Worm (Caenorhabditis elegans) whole organism, young adult: ENCODE data around the gene F20D6.8.

ENCODE experiments used
- B0261.1 ChIP-seq: sonication (generic microtip); optimal IDR thresholded peaks from 2 replicates; lab custom pipeline; 2016; ENCODE audit warnings: mild to moderate bottlenecking, missing genetic modification characterization, moderate library complexity, missing compliant biosample characterization
- B0336.3 ChIP-seq: fragments of 200-800 bp; sonication (Bioruptor generic); IDR thresholded peaks from 2 replicates; pipeline ENCODE4 v1.3.6; 2022; ENCODE audit warnings: missing genetic modification characterization, missing compliant biosample characterization
- D2030.7 ChIP-seq: fragments of 200-800 bp; sonication (Bioruptor generic); IDR thresholded peaks from 2 replicates; pipeline ENCODE4 v1.3.6; 2022; ENCODE audit warnings: missing genetic modification reagents, missing genetic modification characterization, missing compliant biosample characterization
- F10E7.11 ChIP-seq: sonication (generic microtip); optimal IDR thresholded peaks from 2 replicates; lab custom pipeline; 2017; ENCODE audit warnings: mild to moderate bottlenecking, missing genetic modification characterization, moderate library complexity, missing compliant biosample characterization
- F23B12.7 ChIP-seq: sonication (generic microtip); optimal IDR thresholded peaks from 2 replicates; lab custom pipeline; 2017; ENCODE audit warnings: missing genetic modification characterization, mild to moderate bottlenecking, missing compliant biosample characterization, antibody characterized with exemption, moderate library complexity; ENCODE audit not compliant: insufficient read depth
- F33H1.4 ChIP-seq: fragments of 200-800 bp; sonication (Bioruptor generic); IDR thresholded peaks from 2 replicates; pipeline ENCODE4 v1.3.6; 2022; ENCODE audit warnings: missing genetic modification reagents, missing genetic modification characterization, missing compliant biosample characterization
- F49E8.2 ChIP-seq: sonication (generic microtip); optimal IDR thresholded peaks from 3 replicates; lab custom pipeline; 2017; ENCODE audit warnings: missing genetic modification characterization, mild to moderate bottlenecking, missing compliant biosample characterization, antibody characterized with exemption, moderate library complexity; ENCODE audit not compliant: insufficient read depth
- F55B11.4 ChIP-seq: sonication (generic microtip); optimal IDR thresholded peaks from 2 replicates; lab custom pipeline; 2016; ENCODE audit warnings: missing compliant biosample characterization, missing genetic modification characterization, borderline replicate concordance; ENCODE audit not compliant: insufficient read depth
- K12H6.12 ChIP-seq: fragments of 200-800 bp; sonication (Bioruptor generic); optimal IDR thresholded peaks from 2 replicates; lab custom pipeline; 2018; ENCODE audit warnings: mild to moderate bottlenecking, missing genetic modification characterization, missing compliant biosample characterization
- T26A5.8 ChIP-seq: sonication (generic microtip); optimal IDR thresholded peaks from 2 replicates; lab custom pipeline; 2016; ENCODE audit warnings: missing genetic modification characterization, missing compliant biosample characterization
- Y95B8A.8 ChIP-seq: fragments of 200-800 bp; sonication (Bioruptor generic); IDR thresholded peaks from 2 replicates; pipeline ENCODE4 v1.3.6; 2022; ENCODE audit warnings: missing genetic modification reagents, missing genetic modification characterization, missing compliant biosample characterization
- ama-1 ChIP-seq, 3 experiments: fragments of 150-350 bp in 1 of 3; sonication (generic microtip) in 2 of 3; optimal IDR thresholded peaks; 2 replicates each; lab custom pipeline; 2014 to 2018; ENCODE audit warnings: missing biosample characterization in 2 of 3, missing genetic modification characterization in 2 of 3, missing genetic modification reagents in 2 of 3
- atf-7 ChIP-seq: sonication (generic microtip); optimal IDR thresholded peaks from 2 replicates; lab custom pipeline; 2017; ENCODE audit warnings: mild to moderate bottlenecking, missing genetic modification characterization, missing compliant biosample characterization
- attf-5 ChIP-seq: fragments of 200-800 bp; sonication (Bioruptor generic); optimal IDR thresholded peaks from 2 replicates; lab custom pipeline; 2018; ENCODE audit warnings: mild to moderate bottlenecking, missing genetic modification characterization, missing compliant biosample characterization
- bed-2 ChIP-seq: fragments of 200-800 bp; sonication (Bioruptor generic); IDR thresholded peaks from 2 replicates; pipeline ENCODE4 v1.3.6; 2022; ENCODE audit warnings: missing genetic modification reagents, missing genetic modification characterization, missing compliant biosample characterization
- cebp-1 ChIP-seq, 2 experiments: fragments of 200-800 bp in 1 of 2; sonication (Bioruptor generic) in 1 of 2; sonication (generic microtip) in 1 of 2; IDR thresholded peaks in 1 of 2; optimal IDR thresholded peaks in 1 of 2; 2 replicates each; pipeline versions ENCODE4 v1.3.6 to Lab custom; 2017 to 2022; ENCODE audit warnings: missing compliant biosample characterization in 2 of 2, missing genetic modification characterization in 2 of 2, mild to moderate bottlenecking in 1 of 2, missing genetic modification reagents in 1 of 2, moderate library complexity in 1 of 2
- ceh-27 ChIP-seq: fragments of 200-800 bp; sonication (Bioruptor generic); optimal IDR thresholded peaks from 2 replicates; lab custom pipeline; 2018; ENCODE audit warnings: mild to moderate bottlenecking, missing genetic modification characterization, moderate library complexity, missing compliant biosample characterization
- ceh-40 ChIP-seq: fragments of 200-800 bp; sonication (Bioruptor generic); IDR thresholded peaks from 2 replicates; pipeline ENCODE4 v1.3.6; 2022; ENCODE audit warnings: missing genetic modification characterization, missing compliant biosample characterization
- ceh-79 ChIP-seq: sonication (generic microtip); optimal IDR thresholded peaks from 2 replicates; lab custom pipeline; 2017; ENCODE audit warnings: mild to moderate bottlenecking, missing genetic modification characterization, missing compliant biosample characterization
- die-1 ChIP-seq: sonication (generic microtip); optimal IDR thresholded peaks from 2 replicates; lab custom pipeline; 2016; ENCODE audit warnings: missing genotype, mild to moderate bottlenecking, missing genetic modification characterization, missing compliant biosample characterization
- dox-1 ChIP-seq: fragments of 200-800 bp; sonication (Bioruptor generic); IDR thresholded peaks from 2 replicates; pipeline ENCODE4 v1.3.6; 2022; ENCODE audit warnings: missing genetic modification reagents, missing genetic modification characterization, missing compliant biosample characterization
- dpl-1 ChIP-seq: fragments of 150-350 bp; optimal IDR thresholded peaks from 2 replicates; lab custom pipeline; 2014; ENCODE audit warnings: missing biosample characterization, missing genetic modification reagents, missing genetic modification characterization
- gei-17 ChIP-seq: fragments of 200-800 bp; sonication (Bioruptor generic); optimal IDR thresholded peaks from 2 replicates; lab custom pipeline; 2018; ENCODE audit warnings: mild to moderate bottlenecking, missing genetic modification characterization, missing compliant biosample characterization
- hmg-1.2 ChIP-seq: fragments of 200-800 bp; sonication (Bioruptor generic); IDR thresholded peaks from 2 replicates; pipeline ENCODE4 v1.3.6; 2022; ENCODE audit warnings: missing genetic modification reagents, missing genetic modification characterization, missing compliant biosample characterization
- hsf-1 ChIP-seq: fragments of 200-800 bp; sonication (Bioruptor generic); IDR thresholded peaks from 2 replicates; pipeline ENCODE4 v1.3.6; 2022; ENCODE audit warnings: missing genetic modification reagents, missing genetic modification characterization, missing compliant biosample characterization
- lin-35 ChIP-seq, 3 experiments: fragments of 150-350 bp in 2 of 3; sonication (generic microtip) in 1 of 3; optimal IDR thresholded peaks; 2 replicates each; lab custom pipeline; 2014 to 2018; ENCODE audit warnings: missing biosample characterization in 3 of 3, missing genetic modification characterization in 3 of 3, missing genetic modification reagents in 3 of 3
- lin-54 ChIP-seq: fragments of 200-800 bp; sonication (Bioruptor generic); optimal IDR thresholded peaks from 2 replicates; lab custom pipeline; 2018; ENCODE audit warnings: mild to moderate bottlenecking, missing genetic modification characterization, missing compliant biosample characterization
- lir-1 ChIP-seq: fragments of 200-800 bp; sonication (Bioruptor generic); conservative IDR thresholded peaks from 2 replicates; pipeline ENCODE4 v1.3.6; 2022; ENCODE audit warnings: missing genetic modification reagents, missing genetic modification characterization, missing compliant biosample characterization
- madf-3 ChIP-seq: fragments of 200-800 bp; sonication (Bioruptor generic); IDR thresholded peaks from 2 replicates; pipeline ENCODE4 v1.3.6; 2022; ENCODE audit warnings: missing genetic modification reagents, missing genetic modification characterization, missing compliant biosample characterization
- madf-6 ChIP-seq: fragments of 200-800 bp; sonication (Bioruptor generic); IDR thresholded peaks from 2 replicates; pipeline ENCODE4 v1.3.6; 2022; ENCODE audit warnings: missing genetic modification reagents, missing genetic modification characterization, missing compliant biosample characterization
- mcd-1 ChIP-seq: fragments of 200-800 bp; sonication (Bioruptor generic); IDR thresholded peaks from 2 replicates; pipeline ENCODE4 v1.3.6; 2022; ENCODE audit warnings: missing genetic modification reagents, missing genetic modification characterization, missing compliant biosample characterization
- mel-28 ChIP-seq: sonication (generic microtip); optimal IDR thresholded peaks from 2 replicates; lab custom pipeline; 2016; ENCODE audit warnings: borderline replicate concordance, mild to moderate bottlenecking, missing genetic modification characterization, missing compliant biosample characterization
- mxl-1 ChIP-seq: sonication (generic microtip); optimal IDR thresholded peaks from 2 replicates; lab custom pipeline; 2016; ENCODE audit warnings: missing genetic modification characterization, missing compliant biosample characterization
- nfya-2 ChIP-seq: fragments of 200-800 bp; sonication (Bioruptor generic); IDR thresholded peaks from 2 replicates; pipeline ENCODE4 v1.3.6; 2022; ENCODE audit warnings: missing genetic modification reagents, missing genetic modification characterization, missing compliant biosample characterization
- nfyb-1 ChIP-seq: fragments of 200-800 bp; sonication (Bioruptor generic); IDR thresholded peaks from 2 replicates; pipeline ENCODE4 v1.3.6; 2022; ENCODE audit warnings: missing genetic modification reagents, missing genetic modification characterization, missing compliant biosample characterization
- nhr-80 ChIP-seq: sonication (generic microtip); optimal IDR thresholded peaks from 2 replicates; lab custom pipeline; 2016; ENCODE audit warnings: missing genetic modification characterization, missing compliant biosample characterization
- pbrm-1 ChIP-seq: fragments of 200-800 bp; sonication (Bioruptor generic); IDR thresholded peaks from 2 replicates; pipeline ENCODE4 v1.3.6; 2022; ENCODE audit warnings: missing genetic modification reagents, missing genetic modification characterization, missing compliant biosample characterization
- rcor-1 ChIP-seq: fragments of 200-800 bp; sonication (Bioruptor generic); IDR thresholded peaks from 2 replicates; pipeline ENCODE4 v1.3.6; 2022; ENCODE audit warnings: missing genetic modification reagents, missing genetic modification characterization, missing compliant biosample characterization
- repo-1 ChIP-seq: sonication (generic microtip); optimal IDR thresholded peaks from 2 replicates; lab custom pipeline; 2017; ENCODE audit warnings: mild to moderate bottlenecking, missing genetic modification characterization, missing compliant biosample characterization
- snpc-4 ChIP-seq, 5 experiments: fragments of 150-350 bp in 1 of 5; sonication (generic microtip) in 4 of 5; optimal IDR thresholded peaks; 2 replicates each; lab custom pipeline; 2014 to 2018; ENCODE audit warnings: missing genetic modification characterization in 5 of 5, missing biosample characterization in 3 of 5, antibody characterized with exemption in 2 of 5, mild to moderate bottlenecking in 2 of 5, missing compliant biosample characterization in 2 of 5, missing genotype in 2 of 5, moderate library complexity in 2 of 5, missing genetic modification reagents in 1 of 5
- tbp1 ChIP-seq: fragments of 200-800 bp; sonication (Bioruptor generic); optimal IDR thresholded peaks from 2 replicates; lab custom pipeline; 2018; ENCODE audit warnings: mild to moderate bottlenecking, missing genetic modification characterization, missing compliant biosample characterization
- unc-130 ChIP-seq: sonication (generic microtip); optimal IDR thresholded peaks from 2 replicates; lab custom pipeline; 2016; ENCODE audit warnings: missing genetic modification reagents, missing genetic modification characterization, missing compliant biosample characterization
- unc-62 ChIP-seq: fragments of 150-350 bp; optimal IDR thresholded peaks from 2 replicates; lab custom pipeline; 2014; ENCODE audit warnings: missing biosample characterization, missing genetic modification reagents, missing genetic modification characterization
- ztf-3 ChIP-seq: fragments of 200-800 bp; sonication (Bioruptor generic); optimal IDR thresholded peaks from 2 replicates; lab custom pipeline; 2018; ENCODE audit warnings: mild to moderate bottlenecking, missing genetic modification characterization, missing compliant biosample characterization

The F20D6.8 gene

ce11 chrV:8130149-8130661 lies 37.9 kb downstream of the F20D6.8 start, which contains the start of gene snap-1:
TSS of gene snap-1 (plus strand) at chrV:8130611.
- no peak for TF ChIP-seq ceh-79
- TF ChIP-seq nhr-80 (tag; lab: Kevin White, UChicago) = peak; percentile 16
- peak; percentile 3 for TF ChIP-seq tbp1 (GFP tag; lab: Kevin White, UChicago)
- no peak for TF ChIP-seq F10E7.11 (tag; lab: Kevin White, UChicago)
- TF ChIP-seq lin-35 (GFP tag; optimal IDR thresholded peaks at IDR 0.05; lab: Kevin White, UChicago) = peak in 1 of 3 experiments; percentile 44
- TF ChIP-seq hmg-1.2 (GFP tag; lab: Robert Waterston, UW) = peak; percentile 45; the same call in 1 of the 2 replicates
- TF ChIP-seq mel-28 (tag; lab: Kevin White, UChicago) = no peak
- peak; percentile 90 for TF ChIP-seq cebp-1 (GFP tag; IDR thresholded peaks at IDR 0.05; lab: Robert Waterston, UW)
- TF ChIP-seq cebp-1 (tag; optimal IDR thresholded peaks at IDR 0.05; lab: Kevin White, UChicago) = peak; percentile 95
- TF ChIP-seq D2030.7 (GFP tag; lab: Robert Waterston, UW) = no peak
- peak; percentile 46 for TF ChIP-seq ceh-27
- no peak for TF ChIP-seq B0261.1 (tag; lab: Kevin White, UChicago)
- peak; percentile 27; the same call in 1 of the 2 replicates for TF ChIP-seq pbrm-1
- TF ChIP-seq ama-1 (optimal IDR thresholded peaks at IDR 0.05; lab: Kevin White, UChicago) = peak; percentile 44
- no peak for TF ChIP-seq ama-1 (GFP tag; optimal IDR thresholded peaks at IDR 0.05; lab: Kevin White, UChicago)
- TF ChIP-seq ceh-40 = 0 out of 2 replicates have a peak, but pooled peaks have one; percentile 46
- peak; percentile 51; the same call in 1 of the 2 replicates for TF ChIP-seq dox-1 (GFP tag; lab: Robert Waterston, UW)
- peak; percentile 83 for TF ChIP-seq attf-5 (GFP tag; lab: Kevin White, UChicago)
- TF ChIP-seq mcd-1 = 0 out of 2 replicates have a peak, but pooled peaks have one; percentile 47
- TF ChIP-seq K12H6.12 (tag; lab: Kevin White, UChicago) = peak; percentile 73
- peak; percentile 17 for TF ChIP-seq lin-54

- TF ChIP-seq lin-54 (no peak), hmg-1.2 (GFP tag; lab: Robert Waterston, UW) (no peak), cebp-1 (GFP tag; IDR thresholded peaks at IDR 0.05; lab: Robert Waterston, UW) (no peak), cebp-1 (tag; optimal IDR thresholded peaks at IDR 0.05; lab: Kevin White, UChicago) (no peak), gei-17 (GFP tag; lab: Kevin White, UChicago) (no peak), rcor-1 (GFP tag; lab: Robert Waterston, UW) (peak; percentile 14; the same call in 1 of the 2 replicates), hsf-1 (peak; percentile 66), nfya-2 (no peak), unc-62 (GFP tag; lab: Kevin White, UChicago) (no peak), ceh-40 (0 out of 2 replicates have a peak, but pooled peaks have one; percentile 22), ztf-3 (GFP tag; lab: Kevin White, UChicago) (no peak), madf-6 (peak; percentile 38; the same call in 1 of the 2 replicates), snpc-4 (GFP tag; optimal IDR thresholded peaks at IDR 0.05; lab: Kevin White, UChicago) (no peak), snpc-4 (tag; optimal IDR thresholded peaks at IDR 0.05; lab: Kevin White, UChicago) (no peak), D2030.7 (GFP tag; lab: Robert Waterston, UW) (peak; percentile 47), Y95B8A.8 (no peak), ceh-79 (no peak), F23B12.7 (tag; lab: Kevin White, UChicago) (no peak), dpl-1 (GFP tag; lab: Kevin White, UChicago) (no peak), madf-3 (GFP tag; lab: Robert Waterston, UW) (no peak), mcd-1 (no peak), nfyb-1 (GFP tag; lab: Robert Waterston, UW) (no peak), atf-7 (tag; lab: Kevin White, UChicago) (no peak), lir-1 (no peak), F55B11.4 (tag; lab: Kevin White, UChicago) (no peak), mxl-1 (tag; lab: Kevin White, UChicago) (no peak), unc-130 (no peak), repo-1 (no peak), F49E8.2 (tag; lab: Kevin White, UChicago) (no peak), attf-5 (GFP tag; lab: Kevin White, UChicago) (no peak), die-1 (no peak), bed-2 (GFP tag; lab: Robert Waterston, UW) (no peak), T26A5.8 (tag; lab: Kevin White, UChicago) (no peak), F33H1.4 (no peak), B0336.3 (no peak)
Observed at ce11 chrV:8129719-8130118, 38.4 kb downstream of the F20D6.8 start.
